Worm (Caenorhabditis elegans): ENCODE measurements around the gene nhr-4.

The nhr-4 gene

ce11 chrIV:9857952-9858488, 21.1 kb upstream of the nhr-4 start, which contains the start of gene npp-1 (continued):
- TF ChIP-seq nhr-237 (tag; optimal IDR thresholded peaks at IDR 0.05) (no peak), mdl-1 (tag; optimal IDR thresholded peaks at IDR 0.05) (no peak), Y55F3AM.14 (GFP tag; optimal IDR thresholded peaks at IDR 0.05) (no peak), ama-1 (optimal IDR thresholded peaks at IDR 0.05) (no peak), nhr-12 (tag; optimal IDR thresholded peaks at IDR 0.05) (no peak), peb-1 (tag; optimal IDR thresholded peaks at IDR 0.05) (no peak), nhr-77 (tag; optimal IDR thresholded peaks at IDR 0.05) (no peak), unc-55 (GFP tag; optimal IDR thresholded peaks at IDR 0.05) (peak; percentile 62), snpc-4 (tag; optimal IDR thresholded peaks at IDR 0.05) (no peak), ceh-16 (tag; optimal IDR thresholded peaks at IDR 0.05) (no peak), F13H6.1 (tag; optimal IDR thresholded peaks at IDR 0.05) (no peak), mab-5 (tag; optimal IDR thresholded peaks at IDR 0.05) (no peak), nhr-25 (tag; optimal IDR thresholded peaks at IDR 0.05) (no peak), unc-39 (tag; optimal IDR thresholded peaks at IDR 0.05) (no peak), unc-62 (GFP tag; optimal IDR thresholded peaks at IDR 0.05) (no peak), lin-39 (tag; optimal IDR thresholded peaks at IDR 0.05) (no peak), nhr-10 (tag; optimal IDR thresholded peaks at IDR 0.05) (no peak), crh-2 (tag; optimal IDR thresholded peaks at IDR 0.05) (peak; percentile 4), R02D3.7 (tag; optimal IDR thresholded peaks at IDR 0.05) (no peak), sem-4 (tag; optimal IDR thresholded peaks at IDR 0.05) (no peak), nhr-6 (tag; optimal IDR thresholded peaks at IDR 0.05) (no peak)

- TF ChIP-seq egl-27 (tag; optimal IDR thresholded peaks at IDR 0.05) (no peak), ZK546.5 (tag; optimal IDR thresholded peaks at IDR 0.05) (no peak), Y55F3AM.14 (GFP tag; optimal IDR thresholded peaks at IDR 0.05) (no peak), ama-1 (optimal IDR thresholded peaks at IDR 0.05) (no peak), sma-3 (GFP tag; optimal IDR thresholded peaks at IDR 0.05) (no peak)
Observed at ce11 chrIV:9858970-9859369, 20.2 kb upstream of the nhr-4 start.

- TF ChIP-seq mab-5 (tag; optimal IDR thresholded peaks at IDR 0.05), result no peak
- TF ChIP-seq ztf-4 (tag; optimal IDR thresholded peaks at IDR 0.05), result no peak
- TF ChIP-seq unc-62 (GFP tag; optimal IDR thresholded peaks at IDR 0.05), result no peak
- TF ChIP-seq alr-1 (tag; optimal IDR thresholded peaks at IDR 0.05), result no peak
- TF ChIP-seq nhr-10 (tag; optimal IDR thresholded peaks at IDR 0.05), result no peak
- no peak for TF ChIP-seq mbf-1 (tag; optimal IDR thresholded peaks at IDR 0.05)
- TF ChIP-seq nhr-129 (tag; optimal IDR thresholded peaks at IDR 0.05), result no peak
- TF ChIP-seq sma-9 (GFP tag; optimal IDR thresholded peaks at IDR 0.05), result no peak
- TF ChIP-seq sma-9 (tag; optimal IDR thresholded peaks at IDR 0.05), result no peak
- TF ChIP-seq F13H6.1 (tag; optimal IDR thresholded peaks at IDR 0.05), result no peak
- no peak for TF ChIP-seq nhr-237 (tag; optimal IDR thresholded peaks at IDR 0.05)
- TF ChIP-seq ztf-1 (GFP tag; conservative IDR thresholded peaks at IDR 0.05), result no peak
- TF ChIP-seq dmd-4 (tag; optimal IDR thresholded peaks at IDR 0.05), result no peak
- TF ChIP-seq skn-1 (tag; optimal IDR thresholded peaks at IDR 0.05), result no peak
- no peak for TF ChIP-seq C34F6.9 (tag; optimal IDR thresholded peaks at IDR 0.05)
Observed at ce11 chrIV:9861921-9862320, 17.2 kb upstream of the nhr-4 start, which contains the start of gene K07F5.14. K07F5.14 (plus strand) TSS chrIV:9862221.

- TF ChIP-seq F13H6.1 (tag; optimal IDR thresholded peaks at IDR 0.05) (no peak), nhr-10 (tag; optimal IDR thresholded peaks at IDR 0.05) (no peak), ztf-4 (tag; optimal IDR thresholded peaks at IDR 0.05) (no peak), nhr-25 (tag; optimal IDR thresholded peaks at IDR 0.05) (no peak), aly-2 (tag; optimal IDR thresholded peaks at IDR 0.05) (no peak), C34F6.9 (tag; optimal IDR thresholded peaks at IDR 0.05) (no peak)
Observed at ce11 chrIV:9863817-9864216, 15.3 kb upstream of the nhr-4 start, which contains the start of gene K07F5.16. K07F5.16 (plus strand) TSS chrIV:9864117.

- no peak for TF ChIP-seq C34F6.9 (tag; optimal IDR thresholded peaks at IDR 0.05)
- TF ChIP-seq ztf-1 (GFP tag; conservative IDR thresholded peaks at IDR 0.05), result no peak
- no peak for TF ChIP-seq zag-1 (tag; optimal IDR thresholded peaks at IDR 0.05)
- no peak for TF ChIP-seq ztf-4 (tag; optimal IDR thresholded peaks at IDR 0.05)
- no peak for TF ChIP-seq Y55F3AM.14 (GFP tag; optimal IDR thresholded peaks at IDR 0.05)
- no peak for TF ChIP-seq lin-11 (tag; optimal IDR thresholded peaks at IDR 0.05)
- TF ChIP-seq lin-39 (tag; optimal IDR thresholded peaks at IDR 0.05), result no peak
Observed at ce11 chrIV:9864778-9865177, 14.4 kb upstream of the nhr-4 start, which contains the start of the genes K07F5.15 and K07F5.22. K07F5.15 (plus strand) TSS chrIV:9865078. K07F5.22 (plus strand) TSS chrIV:9865078.

Measured in whole organism, L2 larva.